Fruit fly (Drosophila melanogaster): ENCODE results near the gene GatA.
A peak's percentile ranks its signal among the peaks of the same experiment; 100 is the strongest.

The GatA gene

dm6 chr3R:18983614-18984185, 45.0 kb downstream of the GatA start, which contains the start of the genes snRNP-U1-C and gukh (continued):
- peak; percentile 95 for TF ChIP-seq row (GFP tag; IDR thresholded peaks at IDR 0.05)
- peak; percentile 79 for TF ChIP-seq nmo (GFP tag; optimal IDR thresholded peaks at IDR 0.05)
- TF ChIP-seq CG34376 (GFP tag; optimal IDR thresholded peaks at IDR 0.05) = peak; percentile 30
- TF ChIP-seq z (GFP tag; IDR thresholded peaks at IDR 0.05) = no peak; the same call in 2 of the 3 replicates
- peak; percentile 93 for TF ChIP-seq vvl (GFP tag; IDR thresholded peaks at IDR 0.05)
- TF ChIP-seq CG6791 (GFP tag; IDR thresholded peaks at IDR 0.05; ENCODE audit: partially characterized antibody) = peak; percentile 39; the same call in 2 of the 3 replicates
- peak; percentile 90 for TF ChIP-seq CG1603 (tag; optimal IDR thresholded peaks at IDR 0.05)
- peak; percentile 42 for TF ChIP-seq org-1 (GFP tag; optimal IDR thresholded peaks at IDR 0.05)
- TF ChIP-seq slbo (GFP tag; IDR thresholded peaks at IDR 0.05) = peak; percentile 95
- TF ChIP-seq emc (GFP tag; optimal IDR thresholded peaks at IDR 0.05) = no peak
- peak; percentile 82 for TF ChIP-seq lmd (GFP tag; IDR thresholded peaks at IDR 0.05)
- TF ChIP-seq Lim3 (GFP tag; IDR thresholded peaks at IDR 0.05) = no peak
- peak; percentile 18 for TF ChIP-seq jumu (GFP tag; optimal IDR thresholded peaks at IDR 0.05)
- peak; percentile 78 for TF ChIP-seq CG17802 (tag; optimal IDR thresholded peaks at IDR 0.05)
- peak; percentile 82 for TF ChIP-seq esg (GFP tag; conservative IDR thresholded peaks at IDR 0.05)
- peak; percentile 15 for TF ChIP-seq CG10565 (GFP tag; optimal IDR thresholded peaks at IDR 0.05)
- peak; percentile 74 for TF ChIP-seq tio (GFP tag; optimal IDR thresholded peaks at IDR 0.05)
- TF ChIP-seq CG2889 (GFP tag; IDR thresholded peaks at IDR 0.05) = peak; percentile 86
- peak; percentile 53; the same call in 1 of the 4 replicates for TF ChIP-seq chinmo (GFP tag; IDR thresholded peaks at IDR 0.05; ENCODE audit: partially characterized antibody)
- TF ChIP-seq Dad (GFP tag; optimal IDR thresholded peaks at IDR 0.05) = no peak
- peak; percentile 35 for TF ChIP-seq mirr (GFP tag; optimal IDR thresholded peaks at IDR 0.05)
- TF ChIP-seq Pdp1 (GFP tag; optimal IDR thresholded peaks at IDR 0.05) = peak; percentile 18 to 84
- peak; percentile 60; the same call in 1 of the 2 replicates for TF ChIP-seq CG32772 (GFP tag; IDR thresholded peaks at IDR 0.05)
- peak; percentile 83 for TF ChIP-seq sob (GFP tag; IDR thresholded peaks at IDR 0.05)
- TF ChIP-seq NFAT (GFP tag; IDR thresholded peaks at IDR 0.05) = peak; percentile 77
- TF ChIP-seq br (optimal IDR thresholded peaks at IDR 0.05) = no peak
- TF ChIP-seq jing (GFP tag; optimal IDR thresholded peaks at IDR 0.05) = peak; percentile 42
- no peak for TF ChIP-seq CG8089 (GFP tag; optimal IDR thresholded peaks at IDR 0.05)
- peak; percentile 40 for TF ChIP-seq CG8765 (GFP tag; IDR thresholded peaks at IDR 0.05)
- peak; percentile 77 for TF ChIP-seq bcd (GFP tag; optimal IDR thresholded peaks at IDR 0.05)
- TF ChIP-seq kay (GFP tag; optimal IDR thresholded peaks at IDR 0.05) = peak; percentile 47
- peak; percentile 85 for TF ChIP-seq H2.0 (GFP tag; IDR thresholded peaks at IDR 0.05)
- TF ChIP-seq da (GFP tag; optimal IDR thresholded peaks at IDR 0.05) = no peak
- peak; percentile 47 for TF ChIP-seq Ravus (GFP tag; IDR thresholded peaks at IDR 0.05)
- TF ChIP-seq CG2712 (tag; optimal IDR thresholded peaks at IDR 0.05) = peak; percentile 88
- TF ChIP-seq Elba2 (GFP tag; optimal IDR thresholded peaks at IDR 0.05) = peak; percentile 22
- no peak for TF ChIP-seq kah (GFP tag; optimal IDR thresholded peaks at IDR 0.05)
- TF ChIP-seq grn (GFP tag; optimal IDR thresholded peaks at IDR 0.05) = peak; percentile 25
- peak; percentile 66 for TF ChIP-seq CG30020 (tag; optimal IDR thresholded peaks at IDR 0.05)
- peak; percentile 11 for TF ChIP-seq CG16863 (GFP tag; optimal IDR thresholded peaks at IDR 0.05)
- TF ChIP-seq tna (GFP tag; IDR thresholded peaks at IDR 0.05; ENCODE audit: partially characterized antibody) = no peak
- TF ChIP-seq sima (GFP tag; optimal IDR thresholded peaks at IDR 0.05) = no peak
- TF ChIP-seq CG2116 (GFP tag; optimal IDR thresholded peaks at IDR 0.05) = peak; percentile 85
- TF ChIP-seq zfh2 (GFP tag; optimal IDR thresholded peaks at IDR 0.05) = peak; percentile 51
- TF ChIP-seq Opbp (GFP tag; IDR thresholded peaks at IDR 0.05; ENCODE audit: partially characterized antibody) = peak; percentile 57; the same call in 2 of the 3 replicates
- TF ChIP-seq CoRest (tag; optimal IDR thresholded peaks at IDR 0.05) = peak; percentile 82
- TF ChIP-seq eyg (GFP tag; optimal IDR thresholded peaks at IDR 0.05) = no peak
- TF ChIP-seq CG15514 (GFP tag; optimal IDR thresholded peaks at IDR 0.05) = peak; percentile 79
- peak; percentile 41 for TF ChIP-seq CTCF (GFP tag; optimal IDR thresholded peaks at IDR 0.05)
- peak in 1 of 2 experiments; percentile 58 for TF ChIP-seq crp (GFP tag; optimal IDR thresholded peaks at IDR 0.05)
- TF ChIP-seq CG7786 (GFP tag; optimal IDR thresholded peaks at IDR 0.05) = no peak
